Fruit fly (Drosophila melanogaster): ENCODE measurements around the gene mei-217.
A peak's percentile ranks its signal among the peaks of the same experiment; 100 is the strongest.

The mei-217 gene

DNA sequence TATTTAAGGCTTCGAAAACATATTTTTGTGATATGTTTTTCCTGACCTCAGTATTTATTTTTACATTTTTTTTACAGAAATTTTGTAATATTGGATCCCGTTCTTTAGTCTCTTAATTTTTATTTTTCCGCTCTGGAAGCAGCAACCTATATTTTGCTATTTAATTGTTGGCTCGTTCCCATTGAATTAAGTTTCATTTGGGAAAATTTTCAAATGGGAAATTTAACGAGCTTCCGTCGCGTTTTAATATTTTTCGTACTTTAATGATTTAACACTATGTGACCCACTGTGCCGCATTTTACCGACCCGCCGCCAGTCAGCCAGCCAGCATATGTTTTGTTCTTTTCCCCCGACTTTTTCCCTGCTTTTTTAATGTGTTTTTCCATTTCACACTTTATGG is 31.5 kb downstream of the mei-217 start (continued):
- no peak for TF ChIP-seq inv (GFP tag; IDR thresholded peaks at IDR 0.05; ENCODE audit: partially characterized antibody)
- TF ChIP-seq CG6854 (GFP tag; optimal IDR thresholded peaks at IDR 0.05), result no peak
- peak; percentile 7 for TF ChIP-seq CG11504 (tag; optimal IDR thresholded peaks at IDR 0.05)
- TF ChIP-seq fd102C (GFP tag; optimal IDR thresholded peaks at IDR 0.05), result no peak
- TF ChIP-seq vnd (GFP tag; IDR thresholded peaks at IDR 0.05; ENCODE audit: partially characterized antibody), result no peak
- TF ChIP-seq Blimp-1 (GFP tag; optimal IDR thresholded peaks at IDR 0.05), result peak; percentile 20
- no peak for TF ChIP-seq Antp (GFP tag; optimal IDR thresholded peaks at IDR 0.05)
- TF ChIP-seq nmo (GFP tag; optimal IDR thresholded peaks at IDR 0.05), result peak; percentile 16
- TF ChIP-seq CG10431 (GFP tag; optimal IDR thresholded peaks at IDR 0.05), result no peak
- TF ChIP-seq Max (GFP tag; optimal IDR thresholded peaks at IDR 0.05), result no peak
- TF ChIP-seq CG33557 (GFP tag; optimal IDR thresholded peaks at IDR 0.05), result no peak
- TF ChIP-seq Mes4 (GFP tag; optimal IDR thresholded peaks at IDR 0.05), result no peak
- TF ChIP-seq Dad (GFP tag; optimal IDR thresholded peaks at IDR 0.05), result no peak
- TF ChIP-seq salm (tag; optimal IDR thresholded peaks at IDR 0.05), result no peak
- TF ChIP-seq CG16779 (GFP tag; IDR thresholded peaks at IDR 0.05), result no peak
- TF ChIP-seq CG30403 (GFP tag; optimal IDR thresholded peaks at IDR 0.05), result peak; percentile 8
- TF ChIP-seq Fer1 (GFP tag; optimal IDR thresholded peaks at IDR 0.05), result no peak
- TF ChIP-seq dmrt11E (tag; optimal IDR thresholded peaks at IDR 0.05), result no peak
- TF ChIP-seq YL-1 (GFP tag; optimal IDR thresholded peaks at IDR 0.05), result no peak
- TF ChIP-seq eve (GFP tag; optimal IDR thresholded peaks at IDR 0.05), result peak in 1 of 2 experiments; percentile 4
- TF ChIP-seq tio (GFP tag; optimal IDR thresholded peaks at IDR 0.05), result no peak
- TF ChIP-seq bowl (GFP tag; IDR thresholded peaks at IDR 0.05), result no peak
- peak; percentile 36 for TF ChIP-seq CG8388 (GFP tag; optimal IDR thresholded peaks at IDR 0.05)
- no peak for TF ChIP-seq danr (GFP tag; IDR thresholded peaks at IDR 0.05)
- peak; percentile 36 for TF ChIP-seq CG18262 (tag; optimal IDR thresholded peaks at IDR 0.05)
- no peak for TF ChIP-seq Ada2b (GFP tag; IDR thresholded peaks at IDR 0.05)
- TF ChIP-seq Xbp1 (GFP tag; optimal IDR thresholded peaks at IDR 0.05), result no peak
- TF ChIP-seq CG15514 (GFP tag; optimal IDR thresholded peaks at IDR 0.05), result no peak
- TF ChIP-seq CG10979 (tag; optimal IDR thresholded peaks at IDR 0.05), result no peak
- TF ChIP-seq CG1792 (GFP tag; optimal IDR thresholded peaks at IDR 0.05), result no peak
- no peak for TF ChIP-seq CG9932 (GFP tag; IDR thresholded peaks at IDR 0.05)
- peak in 1 of 2 experiments; percentile 17 for TF ChIP-seq bsh (GFP tag; optimal IDR thresholded peaks at IDR 0.05)
- peak; percentile 80 for TF ChIP-seq twi (tag; optimal IDR thresholded peaks at IDR 0.05)
- no peak for TF ChIP-seq ara (GFP tag; IDR thresholded peaks at IDR 0.05)
- TF ChIP-seq Dip3 (GFP tag; optimal IDR thresholded peaks at IDR 0.05), result no peak
- TF ChIP-seq H15 (GFP tag; IDR thresholded peaks at IDR 0.05), result no peak
- TF ChIP-seq jumu (GFP tag; optimal IDR thresholded peaks at IDR 0.05), result no peak
- TF ChIP-seq sens-2 (GFP tag; IDR thresholded peaks at IDR 0.05), result no peak
- no peak for TF ChIP-seq CG12744 (GFP tag; optimal IDR thresholded peaks at IDR 0.05)
- TF ChIP-seq CG33213 (GFP tag; optimal IDR thresholded peaks at IDR 0.05), result no peak
- TF ChIP-seq Stat92E (GFP tag; optimal IDR thresholded peaks at IDR 0.05), result no peak
- TF ChIP-seq Kr (GFP tag; optimal IDR thresholded peaks at IDR 0.05), result no peak
- TF ChIP-seq jigr1 (GFP tag; IDR thresholded peaks at IDR 0.05), result no peak
- TF ChIP-seq Mrtf (GFP tag; IDR thresholded peaks at IDR 0.05), result no peak
- TF ChIP-seq CG10267 (tag; optimal IDR thresholded peaks at IDR 0.05), result no peak
- no peak for TF ChIP-seq Asciz (GFP tag; optimal IDR thresholded peaks at IDR 0.05)
- TF ChIP-seq schlank (tag; optimal IDR thresholded peaks at IDR 0.05), result no peak
- TF ChIP-seq CG16813 (GFP tag; IDR thresholded peaks at IDR 0.05; ENCODE audit: partially characterized antibody), result no peak
- TF ChIP-seq sna (GFP tag; IDR thresholded peaks at IDR 0.05; ENCODE audit: partially characterized antibody), result no peak
- no peak for TF ChIP-seq Doc3 (GFP tag; IDR thresholded peaks at IDR 0.05; ENCODE audit: partially characterized antibody)
- no peak for TF ChIP-seq TFAM (GFP tag; optimal IDR thresholded peaks at IDR 0.05)
